Worm (Caenorhabditis elegans): Measurements from ENCODE around the gene M88.4.

M88.4 gene

DNA sequence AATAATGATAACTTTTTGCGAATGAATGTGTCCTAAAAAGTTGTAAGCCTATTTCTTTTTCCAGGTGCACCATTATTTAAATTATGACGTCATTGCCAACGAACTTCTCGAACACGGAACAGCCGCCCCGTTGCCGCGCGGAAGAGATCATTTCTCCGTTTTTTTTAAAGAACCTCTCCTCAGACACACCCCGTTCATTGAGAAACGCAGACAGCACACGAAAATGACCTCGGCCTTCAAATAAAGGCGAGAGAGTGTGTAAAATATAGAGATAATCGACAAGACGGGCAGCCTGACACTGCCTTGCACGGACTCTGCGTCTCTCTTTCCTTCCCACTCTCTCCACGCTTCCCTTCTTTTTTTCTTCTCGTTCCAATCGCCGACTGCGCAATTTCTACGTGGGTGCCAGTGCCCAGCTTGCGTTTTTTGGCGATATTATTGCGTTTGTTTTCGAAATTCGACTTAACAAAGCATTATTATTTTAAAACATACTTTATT lies 11.6 kb downstream of the M88.4 start (continued):
- TF ChIP-seq tbx-9 (tag; optimal IDR thresholded peaks at IDR 0.05; ENCODE audit: borderline replicate concordance), result no peak
- TF ChIP-seq zfh-2 (GFP tag; conservative IDR thresholded peaks at IDR 0.05), result peak; percentile 87
- TF ChIP-seq ztf-22 (GFP tag; optimal IDR thresholded peaks at IDR 0.05), result peak; percentile 22
- no peak for TF ChIP-seq Y79H2A.3 (GFP tag; conservative IDR thresholded peaks at IDR 0.05)
- TF ChIP-seq ztf-26 (tag; optimal IDR thresholded peaks at IDR 0.05), result peak; percentile 16
- no peak for TF ChIP-seq Y53G8AR.9 (GFP tag; conservative IDR thresholded peaks at IDR 0.05)
- no peak for TF ChIP-seq akir-1 (GFP tag; optimal IDR thresholded peaks at IDR 0.05)
- TF ChIP-seq tbp1 (GFP tag; optimal IDR thresholded peaks at IDR 0.05), result peak; percentile 17
- no peak for TF ChIP-seq egl-44 (GFP tag; IDR thresholded peaks at IDR 0.05)
- no peak for TF ChIP-seq T26A5.8 (tag; optimal IDR thresholded peaks at IDR 0.05)
- TF ChIP-seq K12H6.12 (tag; optimal IDR thresholded peaks at IDR 0.05), result peak; percentile 58
- TF ChIP-seq unc-130 (GFP tag; optimal IDR thresholded peaks at IDR 0.05), result peak; percentile 3
- TF ChIP-seq F57C9.4 (tag; optimal IDR thresholded peaks at IDR 0.05), result no peak
- no peak for TF ChIP-seq ztf-18 (tag; optimal IDR thresholded peaks at IDR 0.05)
- TF ChIP-seq hlh-26 (GFP tag; conservative IDR thresholded peaks at IDR 0.05), result no peak
- TF ChIP-seq hrde-1 (tag; optimal IDR thresholded peaks at IDR 0.05; ENCODE audit: borderline replicate concordance), result no peak
- TF ChIP-seq nhr-90 (tag; optimal IDR thresholded peaks at IDR 0.05), result no peak
- no peak for TF ChIP-seq him-1 (tag; optimal IDR thresholded peaks at IDR 0.05)
- TF ChIP-seq B0336.3 (GFP tag; IDR thresholded peaks at IDR 0.05), result peak; percentile 64
- TF ChIP-seq B0261.1 (tag; optimal IDR thresholded peaks at IDR 0.05), result no peak
- TF ChIP-seq dox-1 (GFP tag; IDR thresholded peaks at IDR 0.05), result peak; percentile 71
- TF ChIP-seq lsy-27 (tag; optimal IDR thresholded peaks at IDR 0.05; ENCODE audit: borderline replicate concordance, insufficient read depth), result no peak
- TF ChIP-seq nhr-80 (tag; optimal IDR thresholded peaks at IDR 0.05), result peak; percentile 70
- TF ChIP-seq attf-6 (GFP tag; IDR thresholded peaks at IDR 0.05), result no peak

DNA sequence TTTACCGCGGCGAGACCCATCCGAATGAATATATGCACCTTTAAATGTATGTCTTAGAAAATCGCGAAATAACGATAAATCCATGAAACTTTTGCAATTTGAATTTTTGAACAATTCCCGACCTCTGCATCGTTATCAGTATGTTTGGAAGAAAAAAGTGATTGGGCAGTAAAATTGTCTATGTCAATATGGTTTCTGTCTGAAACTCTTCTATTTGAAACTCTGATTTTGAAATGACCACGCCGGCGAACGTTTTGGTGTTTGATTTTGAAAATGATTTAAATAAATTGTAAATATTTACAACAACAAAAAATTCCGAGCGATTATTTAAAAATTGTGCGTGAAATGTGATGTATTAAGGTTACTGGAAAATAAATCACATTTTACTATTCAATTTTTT lies 12.4 kb downstream of the M88.4 start:
- TF ChIP-seq lag-1 (GFP tag; IDR thresholded peaks at IDR 0.05) (no peak), nhr-80 (tag; optimal IDR thresholded peaks at IDR 0.05) (peak; percentile 43), madf-10 (tag; optimal IDR thresholded peaks at IDR 0.05) (no peak), F37B4.10 (GFP tag; IDR thresholded peaks at IDR 0.05) (no peak), pbrm-1 (GFP tag; IDR thresholded peaks at IDR 0.05) (no peak), zim-3 (tag; optimal IDR thresholded peaks at IDR 0.05) (no peak)

DNA sequence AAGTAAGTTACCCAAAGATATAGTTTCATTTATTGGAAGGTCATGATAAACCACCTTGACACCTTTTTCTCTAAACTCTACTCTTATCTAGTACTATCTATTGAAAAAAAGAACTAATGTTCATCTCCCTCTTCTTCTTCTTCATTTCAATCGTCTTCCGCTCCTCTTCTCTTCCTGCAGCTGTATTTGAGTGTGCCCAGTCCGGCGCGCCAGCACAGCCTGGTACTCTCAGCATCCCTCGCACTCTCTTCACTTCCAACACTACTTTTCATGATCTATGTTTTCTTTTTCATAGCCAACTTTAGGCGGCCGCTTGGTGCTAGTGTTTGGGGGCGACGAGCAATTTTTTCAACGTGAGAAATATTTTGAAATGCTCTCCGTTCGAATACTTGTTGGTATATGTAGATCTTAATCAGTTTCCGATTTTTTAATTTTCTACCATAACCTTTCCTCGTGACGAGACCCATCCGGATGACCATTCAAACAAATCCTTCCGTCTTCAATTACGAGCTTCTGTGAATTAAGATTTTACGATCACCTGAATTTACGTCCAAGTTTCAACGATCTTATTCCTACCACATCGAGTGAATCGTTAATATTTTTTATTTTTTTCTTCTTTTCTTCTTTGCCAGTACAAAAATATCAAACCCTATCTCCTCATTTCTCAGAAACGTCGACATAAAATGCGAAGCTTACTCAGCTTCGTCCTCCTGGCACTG lies 13.4 kb downstream of the M88.4 start, which contains the start of gene pan-1:
Gene pan-1, plus strand, starts transcription at position 669 of the 719 bp plus-strand sequence.
- TF ChIP-seq egrh-3 (GFP tag; IDR thresholded peaks at IDR 0.05) (0 out of 2 replicates have a peak, but pooled peaks have one; percentile 11), nhr-80 (tag; optimal IDR thresholded peaks at IDR 0.05) (peak; percentile 48), F57A8.1 (GFP tag; optimal IDR thresholded peaks at IDR 0.05) (no peak), cebp-1 (GFP tag; IDR thresholded peaks at IDR 0.05) (no peak), cebp-1 (tag; optimal IDR thresholded peaks at IDR 0.05) (peak; percentile 34), zfh-2 (GFP tag; conservative IDR thresholded peaks at IDR 0.05) (peak; percentile 62), hmg-1.2 (GFP tag; IDR thresholded peaks at IDR 0.05) (peak; percentile 76; the same call in 1 of the 2 replicates), B0336.3 (GFP tag; IDR thresholded peaks at IDR 0.05) (no peak), hlh-12 (tag; optimal IDR thresholded peaks at IDR 0.05) (no peak)

Data from whole organism, young adult.